Fruit fly (Drosophila melanogaster) whole organism, prepupa: ENCODE data around the gene ntc.

Experiments used
- Blimp-1 ChIP-seq: fragments of 200-800 bp; sonication (Bioruptor generic); optimal IDR thresholded peaks from 3 replicates; lab custom pipeline; 2017; ENCODE audit warnings: missing biosample characterization, missing genetic modification characterization, mild to moderate bottlenecking, moderate library complexity, missing genetic modification reagents
- CG10631 ChIP-seq: fragments of 200-800 bp; sonication (Bioruptor generic); optimal IDR thresholded peaks from 2 replicates; lab custom pipeline; 2016; ENCODE audit warnings: missing biosample characterization, missing genetic modification characterization
- CG10669 ChIP-seq: fragments of 200-800 bp; sonication (Bioruptor generic); optimal IDR thresholded peaks from 3 replicates; lab custom pipeline; 2018; ENCODE audit warnings: missing biosample characterization, mild to moderate bottlenecking, missing genetic modification characterization, moderate library complexity
- CG11294 ChIP-seq: fragments of 200-800 bp; sonication (Bioruptor generic); IDR thresholded peaks from 2 replicates; pipeline ENCODE4 v1.3.6; 2022; ENCODE audit warnings: missing biosample characterization, missing genetic modification characterization
- CG11762 ChIP-seq: fragments of 200-800 bp; sonication (Bioruptor generic); optimal IDR thresholded peaks from 3 replicates; lab custom pipeline; 2016; ENCODE audit warnings: missing biosample characterization, missing genetic modification characterization; ENCODE audit not compliant: insufficient read depth
- CG11902 ChIP-seq: fragments of 200-800 bp; sonication (Bioruptor generic); optimal IDR thresholded peaks from 3 replicates; lab custom pipeline; 2016; ENCODE audit warnings: missing biosample characterization, missing genetic modification characterization
- CG15336 ChIP-seq: fragments of 200-800 bp; sonication (Bioruptor generic); IDR thresholded peaks from 2 replicates; pipeline ENCODE4 v1.3.6; 2022; ENCODE audit warnings: missing biosample characterization, missing genetic modification characterization
- CG1621 ChIP-seq: fragments of 200-800 bp; sonication (Bioruptor generic); optimal IDR thresholded peaks from 3 replicates; lab custom pipeline; 2018; ENCODE audit warnings: missing biosample characterization, mild to moderate bottlenecking, missing genetic modification characterization
- CG3032 ChIP-seq: fragments of 200-800 bp; optimal IDR thresholded peaks from 2 replicates; lab custom pipeline; 2019; ENCODE audit warnings: missing biosample characterization, mild to moderate bottlenecking, missing genetic modification characterization, moderate library complexity
- CG31627 ChIP-seq: fragments of 200-800 bp; sonication (Bioruptor generic); optimal IDR thresholded peaks from 3 replicates; lab custom pipeline; 2016; ENCODE audit warnings: missing biosample characterization, missing genetic modification characterization
- CG32006 ChIP-seq: fragments of 200-800 bp; sonication (Bioruptor generic); optimal IDR thresholded peaks from 3 replicates; lab custom pipeline; 2017; ENCODE audit warnings: missing biosample characterization, mild to moderate bottlenecking, missing genetic modification characterization
- CG34406 ChIP-seq: fragments of 200-800 bp; sonication (Bioruptor generic); optimal IDR thresholded peaks from 3 replicates; lab custom pipeline; 2016; ENCODE audit warnings: missing biosample characterization, missing genetic modification characterization
- CG3919 ChIP-seq: fragments of 200-800 bp; sonication (Bioruptor generic); optimal IDR thresholded peaks from 3 replicates; lab custom pipeline; 2016; ENCODE audit warnings: missing biosample characterization, missing genetic modification characterization
- CG4318 ChIP-seq: fragments of 200-800 bp; sonication (Bioruptor generic); optimal IDR thresholded peaks from 3 replicates; lab custom pipeline; 2017; ENCODE audit warnings: missing biosample characterization, mild to moderate bottlenecking, missing genetic modification characterization
- CG6163 ChIP-seq: fragments of 200-800 bp; sonication (Bioruptor generic); IDR thresholded peaks from 3 replicates; pipeline ENCODE4 v1.3.6; 2022; ENCODE audit warnings: missing biosample characterization, missing genetic modification characterization
- CG6276 ChIP-seq: fragments of 200-800 bp; sonication (Bioruptor generic); optimal IDR thresholded peaks from 2 replicates; lab custom pipeline; 2017; ENCODE audit warnings: missing biosample characterization, mild to moderate bottlenecking, missing genetic modification characterization
- CG6792 ChIP-seq: fragments of 200-800 bp; sonication (Bioruptor generic); optimal IDR thresholded peaks from 3 replicates; lab custom pipeline; 2016; ENCODE audit warnings: missing biosample characterization, missing genetic modification characterization
- CG6808 ChIP-seq: fragments of 200-800 bp; sonication (Bioruptor generic); optimal IDR thresholded peaks from 3 replicates; lab custom pipeline; 2017; ENCODE audit warnings: missing biosample characterization, missing genetic modification characterization, mild to moderate bottlenecking, moderate library complexity, missing genetic modification reagents
- CG6854 ChIP-seq: fragments of 200-800 bp; sonication (Bioruptor generic); optimal IDR thresholded peaks from 2 replicates; lab custom pipeline; 2017; ENCODE audit warnings: missing biosample characterization, mild to moderate bottlenecking, missing genetic modification characterization
- CG8119 ChIP-seq: fragments of 200-800 bp; sonication (Bioruptor generic); IDR thresholded peaks from 3 replicates; pipeline ENCODE4 v1.3.6; 2022; ENCODE audit warnings: missing biosample characterization, missing genetic modification characterization
- CG8319 ChIP-seq: fragments of 200-800 bp; sonication (Bioruptor generic); optimal IDR thresholded peaks from 3 replicates; lab custom pipeline; 2016; ENCODE audit warnings: missing biosample characterization, missing genetic modification characterization
- CG8632 ChIP-seq: fragments of 200-800 bp; sonication (Bioruptor generic); optimal IDR thresholded peaks from 3 replicates; lab custom pipeline; 2016; ENCODE audit warnings: missing biosample characterization, missing genetic modification characterization
- CG9139 ChIP-seq: fragments of 200-800 bp; sonication (Bioruptor generic); optimal IDR thresholded peaks from 3 replicates; lab custom pipeline; 2017; ENCODE audit warnings: missing biosample characterization, mild to moderate bottlenecking, missing genetic modification characterization
- Eip75B ChIP-seq: fragments of 200-800 bp; sonication (Bioruptor generic); optimal IDR thresholded peaks from 3 replicates; lab custom pipeline; 2016; ENCODE audit warnings: missing biosample characterization, missing genetic modification characterization
- Eip78C ChIP-seq: fragments of 200-800 bp; sonication (Bioruptor generic); peaks from one replicate; lab custom pipeline; 2016; ENCODE audit warnings: missing biosample characterization, missing genetic modification characterization
- Gug ChIP-seq: fragments of 200-800 bp; sonication (Bioruptor generic); IDR thresholded peaks from 2 replicates; pipeline ENCODE4 v1.3.6; 2022; ENCODE audit warnings: missing biosample characterization, missing genetic modification characterization
- Hr38 ChIP-seq: sonication (Bioruptor generic); optimal IDR thresholded peaks from 2 replicates; lab custom pipeline; 2016; ENCODE audit warnings: missing biosample characterization, missing genetic modification characterization
- Hr39 ChIP-seq: fragments of 200-800 bp; sonication (Bioruptor generic); optimal IDR thresholded peaks from 2 replicates; lab custom pipeline; 2016; ENCODE audit warnings: missing biosample characterization, missing genetic modification characterization
- Met ChIP-seq: fragments of 200-800 bp; sonication (Bioruptor generic); optimal IDR thresholded peaks from 3 replicates; lab custom pipeline; 2016; ENCODE audit warnings: missing biosample characterization, missing genetic modification characterization
- OdsH ChIP-seq: fragments of 200-800 bp; sonication (Bioruptor generic); optimal IDR thresholded peaks from 3 replicates; lab custom pipeline; 2016; ENCODE audit warnings: missing biosample characterization, missing genetic modification characterization
- Smox ChIP-seq: fragments of 200-800 bp; sonication (Bioruptor generic); optimal IDR thresholded peaks from 3 replicates; lab custom pipeline; 2016; ENCODE audit warnings: missing biosample characterization, missing genetic modification characterization
- Sox15 ChIP-seq: fragments of 200-800 bp; sonication (Bioruptor generic); optimal IDR thresholded peaks from 3 replicates; lab custom pipeline; 2016; ENCODE audit warnings: missing biosample characterization, missing genetic modification characterization
- achi ChIP-seq: fragments of 200-800 bp; sonication (Bioruptor generic); optimal IDR thresholded peaks from 3 replicates; lab custom pipeline; 2016; ENCODE audit warnings: missing biosample characterization, missing genetic modification characterization
- acj6 ChIP-seq: fragments of 200-800 bp; sonication (Bioruptor generic); optimal IDR thresholded peaks from 3 replicates; lab custom pipeline; 2016; ENCODE audit warnings: missing biosample characterization, missing genetic modification characterization
- cyc ChIP-seq: fragments of 200-800 bp; sonication (Bioruptor generic); optimal IDR thresholded peaks from 3 replicates; lab custom pipeline; 2016; ENCODE audit warnings: missing biosample characterization, missing genetic modification characterization
- dac ChIP-seq: fragments of 200-800 bp; sonication (Bioruptor generic); optimal IDR thresholded peaks from 2 replicates; lab custom pipeline; 2017; ENCODE audit warnings: missing biosample characterization, mild to moderate bottlenecking, missing genetic modification characterization
- dsx ChIP-seq: fragments of 200-800 bp; optimal IDR thresholded peaks from 3 replicates; lab custom pipeline; 2019; ENCODE audit warnings: missing biosample characterization, mild to moderate bottlenecking, missing genetic modification characterization, moderate library complexity; ENCODE audit not compliant: poor library complexity, severe bottlenecking
- eg ChIP-seq: fragments of 200-800 bp; sonication (Bioruptor generic); IDR thresholded peaks from 3 replicates; pipeline ENCODE4 v1.3.6; 2022; ENCODE audit warnings: missing biosample characterization, missing genetic modification characterization
- fd59A ChIP-seq: fragments of 200-800 bp; sonication (Bioruptor generic); optimal IDR thresholded peaks from 2 replicates; lab custom pipeline; 2017; ENCODE audit warnings: missing biosample characterization, mild to moderate bottlenecking, missing genetic modification characterization, missing genetic modification reagents
- fd85E ChIP-seq: fragments of 200-800 bp; sonication (Bioruptor generic); optimal IDR thresholded peaks from 3 replicates; lab custom pipeline; 2016; ENCODE audit warnings: missing biosample characterization, missing genetic modification characterization
- fkh ChIP-seq: fragments of 200-800 bp; sonication (Bioruptor generic); optimal IDR thresholded peaks from 3 replicates; lab custom pipeline; 2017; ENCODE audit warnings: missing biosample characterization, mild to moderate bottlenecking, missing genetic modification characterization, moderate library complexity
- net ChIP-seq: fragments of 200-800 bp; sonication (Bioruptor generic); optimal IDR thresholded peaks from 3 replicates; lab custom pipeline; 2016; ENCODE audit warnings: missing biosample characterization, missing genetic modification characterization
- pdm3 ChIP-seq: fragments of 200-800 bp; sonication (Bioruptor generic); optimal IDR thresholded peaks from 3 replicates; lab custom pipeline; 2016; ENCODE audit warnings: missing biosample characterization, missing genetic modification characterization
- spab ChIP-seq: fragments of 200-800 bp; sonication (Bioruptor generic); optimal IDR thresholded peaks from 2 replicates; lab custom pipeline; 2017; ENCODE audit warnings: missing biosample characterization, mild to moderate bottlenecking, missing genetic modification characterization, missing genetic modification reagents
- ss ChIP-seq, 2 experiments: fragments of 200-800 bp; sonication (Bioruptor generic); optimal IDR thresholded peaks; 2 replicates in 1 of 2; 3 replicates in 1 of 2; lab custom pipeline; 2017 to 2018; ENCODE audit warnings: mild to moderate bottlenecking in 2 of 2, missing biosample characterization in 2 of 2, missing genetic modification characterization in 2 of 2, moderate library complexity in 1 of 2
- svp ChIP-seq: fragments of 200-800 bp; sonication (Bioruptor generic); peaks from one replicate; lab custom pipeline; 2016; ENCODE audit warnings: missing biosample characterization, missing genetic modification characterization
- topi ChIP-seq: fragments of 200-800 bp; sonication (Bioruptor generic); optimal IDR thresholded peaks from 3 replicates; lab custom pipeline; 2016; ENCODE audit warnings: missing biosample characterization, missing genetic modification characterization
- vri ChIP-seq: fragments of 200-800 bp; sonication (Bioruptor generic); optimal IDR thresholded peaks from 3 replicates; lab custom pipeline; 2016; ENCODE audit warnings: missing biosample characterization, mild to moderate bottlenecking, missing genetic modification characterization

The ntc gene

DNA sequence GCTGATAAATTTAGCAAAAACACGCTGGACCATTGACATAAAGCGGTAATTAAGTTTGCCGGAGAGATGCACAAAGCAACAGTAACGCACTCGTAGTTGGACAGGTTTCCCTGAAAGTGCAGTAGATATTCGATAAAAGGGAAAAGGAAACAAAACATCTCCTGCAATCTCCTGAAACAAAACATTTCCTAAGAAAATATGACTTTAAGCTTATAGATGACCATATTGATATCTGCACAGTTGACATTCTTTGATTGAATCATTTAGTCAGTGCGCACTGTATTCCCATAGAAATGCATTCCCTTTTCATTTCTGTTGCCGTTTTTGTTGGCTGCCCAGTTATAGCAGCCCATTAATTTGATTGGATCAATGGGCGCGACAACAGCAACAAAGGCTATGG lies 46.6 kb upstream of the ntc start (continued):
- peak; percentile 62 for TF ChIP-seq Eip75B (GFP tag; lab: Kevin White, UChicago)
- TF ChIP-seq spab, result peak; percentile 50
- TF ChIP-seq CG3032 (tag; lab: Kevin White, UChicago), result peak; percentile 64
- peak; percentile 79 for TF ChIP-seq pdm3
- no peak for TF ChIP-seq CG6854
- TF ChIP-seq vri (GFP tag; lab: Kevin White, UChicago), result no peak
- TF ChIP-seq Gug, result peak; percentile 31; the same call in 1 of the 2 replicates
- peak; percentile 76 for TF ChIP-seq achi (GFP tag; lab: Kevin White, UChicago)
- peak; percentile 69 for TF ChIP-seq net
- TF ChIP-seq Smox (GFP tag; lab: Kevin White, UChicago), result peak; percentile 42
- peak; percentile 23 for TF ChIP-seq CG8319
- TF ChIP-seq CG6276 (GFP tag; lab: Kevin White, UChicago), result no peak
- peak; percentile 80 for TF ChIP-seq dsx (GFP tag; lab: Kevin White, UChicago)
- TF ChIP-seq OdsH (GFP tag; lab: Kevin White, UChicago), result peak; percentile 79
- peak; percentile 64 for TF ChIP-seq CG6808 (GFP tag; lab: Kevin White, UChicago)
- TF ChIP-seq CG1621 (tag; lab: Kevin White, UChicago), result peak; percentile 81
- TF ChIP-seq CG6163, result peak; percentile 88
- TF ChIP-seq Eip78C (GFP tag; lab: Kevin White, UChicago), result peak; percentile 94
- peak; percentile 81 for TF ChIP-seq acj6 (GFP tag; lab: Kevin White, UChicago)
- TF ChIP-seq svp, result peak; percentile 74
- no peak for TF ChIP-seq Blimp-1 (GFP tag; lab: Kevin White, UChicago)

DNA sequence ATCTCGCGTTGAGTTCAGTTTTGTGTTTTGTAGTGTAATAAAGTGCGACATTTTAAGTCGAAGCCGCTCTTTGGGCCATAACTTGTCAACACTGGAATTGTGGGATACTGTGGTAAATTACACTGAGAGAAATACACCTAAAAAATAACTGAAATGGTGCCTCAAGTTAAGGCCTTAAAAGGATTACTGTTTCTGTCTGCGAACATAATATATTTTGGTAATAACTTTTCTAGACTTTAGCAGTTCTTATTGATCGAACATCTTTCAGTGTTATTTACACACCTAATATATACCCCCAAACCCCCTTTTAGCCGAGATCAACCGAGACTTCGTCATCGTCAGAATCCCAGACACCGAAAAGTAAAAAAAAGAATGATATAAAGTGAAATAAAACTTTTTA lies 45.6 kb upstream of the ntc start:
- no peak for TF ChIP-seq Hr38
- peak; percentile 50 for TF ChIP-seq Hr39
- no peak for TF ChIP-seq CG8119 (GFP tag; lab: Robert Waterston, UW)
- TF ChIP-seq CG34406 (GFP tag; lab: Kevin White, UChicago), result peak; percentile 51
- peak; percentile 52 for TF ChIP-seq CG3919
- TF ChIP-seq achi (GFP tag; lab: Kevin White, UChicago), result peak; percentile 31
- TF ChIP-seq CG15336 (GFP tag; lab: Robert Waterston, UW), result no peak
- TF ChIP-seq Met (GFP tag; lab: Kevin White, UChicago), result peak; percentile 16
- no peak for TF ChIP-seq eg (GFP tag; lab: Robert Waterston, UW)
- no peak for TF ChIP-seq vri (GFP tag; lab: Kevin White, UChicago)
- TF ChIP-seq Eip75B (GFP tag; lab: Kevin White, UChicago), result peak; percentile 45
- no peak for TF ChIP-seq dac
- peak; percentile 35 for TF ChIP-seq CG31627 (GFP tag; lab: Kevin White, UChicago)
- TF ChIP-seq CG4318 (GFP tag; lab: Kevin White, UChicago), result no peak
- TF ChIP-seq dsx (GFP tag; lab: Kevin White, UChicago), result peak; percentile 43
- no peak for TF ChIP-seq CG6854
- peak; percentile 32 for TF ChIP-seq CG32006 (GFP tag; lab: Kevin White, UChicago)
- TF ChIP-seq CG9139 (GFP tag; lab: Kevin White, UChicago), result no peak
- TF ChIP-seq spab, result peak; percentile 45
- TF ChIP-seq acj6 (GFP tag; lab: Kevin White, UChicago), result peak; percentile 31
- TF ChIP-seq ss (GFP tag; optimal IDR thresholded peaks at IDR 0.05; lab: Kevin White, UChicago), result peak in 1 of 2 experiments; percentile 41
- peak; percentile 44 for TF ChIP-seq CG10631 (GFP tag; lab: Kevin White, UChicago)
- peak; percentile 81 for TF ChIP-seq Eip78C (GFP tag; lab: Kevin White, UChicago)
- TF ChIP-seq Gug, result no peak
- TF ChIP-seq fd85E (GFP tag; lab: Kevin White, UChicago), result no peak
- TF ChIP-seq CG1621 (tag; lab: Kevin White, UChicago), result peak; percentile 49
- peak; percentile 56 for TF ChIP-seq CG3032 (tag; lab: Kevin White, UChicago)
- peak; percentile 39 for TF ChIP-seq CG8319
- TF ChIP-seq CG8632, result peak; percentile 17
- TF ChIP-seq topi (GFP tag; lab: Kevin White, UChicago), result peak; percentile 50
- peak; percentile 44 for TF ChIP-seq cyc
- peak; percentile 1 for TF ChIP-seq Smox (GFP tag; lab: Kevin White, UChicago)
- no peak for TF ChIP-seq fkh (GFP tag; lab: Kevin White, UChicago)
- TF ChIP-seq Sox15 (GFP tag; lab: Kevin White, UChicago), result peak; percentile 29
- TF ChIP-seq CG11762 (GFP tag; lab: Kevin White, UChicago), result no peak
- no peak for TF ChIP-seq svp
- peak; percentile 55 for TF ChIP-seq CG10669
- TF ChIP-seq OdsH (GFP tag; lab: Kevin White, UChicago), result peak; percentile 48
- TF ChIP-seq fd59A, result peak; percentile 54
- TF ChIP-seq net, result no peak
- peak; percentile 47 for TF ChIP-seq CG6792 (GFP tag; lab: Kevin White, UChicago)
- TF ChIP-seq CG11294, result no peak
- TF ChIP-seq CG11902 (GFP tag; lab: Kevin White, UChicago), result peak; percentile 40
